Fruit fly (Drosophila melanogaster): ENCODE data around the gene hng3.
A peak's percentile ranks its signal among the peaks of the same experiment; 100 is the strongest.

hng3 gene

DNA sequence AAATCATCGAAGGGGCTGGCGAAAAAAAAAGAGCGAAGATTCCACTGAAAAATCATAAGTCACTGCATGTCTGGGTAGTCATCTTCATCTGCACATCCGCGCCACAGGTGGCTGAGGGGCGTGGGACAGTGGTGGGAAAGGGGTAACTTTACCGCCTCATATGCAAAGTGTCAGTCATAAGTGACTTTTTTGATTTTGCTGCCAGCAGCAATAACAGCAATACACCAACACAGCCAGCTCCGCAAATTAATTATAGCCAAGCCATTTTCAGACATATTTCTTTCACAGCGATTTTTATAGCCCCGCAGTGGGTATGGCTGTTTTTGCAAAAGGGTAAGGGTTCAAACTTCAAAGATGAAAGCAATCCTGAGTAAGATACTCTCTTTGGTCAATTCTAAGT is 36.9 kb downstream of the hng3 start:
- TF ChIP-seq ato (GFP tag; IDR thresholded peaks at IDR 0.05; ENCODE audit: partially characterized antibody) (no peak), run (tag; optimal IDR thresholded peaks at IDR 0.05) (no peak), CG17186 (GFP tag; optimal IDR thresholded peaks at IDR 0.05) (no peak), CG9437 (GFP tag; optimal IDR thresholded peaks at IDR 0.05) (no peak), CG2199 (GFP tag; IDR thresholded peaks at IDR 0.05) (0 out of 3 replicates have a peak, but pooled peaks have one; percentile 16), lab (GFP tag; optimal IDR thresholded peaks at IDR 0.05) (no peak), slbo (GFP tag; IDR thresholded peaks at IDR 0.05) (no peak), sens (GFP tag) (peak; percentile 58), CG42726 (GFP tag; IDR thresholded peaks at IDR 0.05; ENCODE audit: partially characterized antibody) (no peak), corto (GFP tag; optimal IDR thresholded peaks at IDR 0.05) (no peak), CG1602 (GFP tag; optimal IDR thresholded peaks at IDR 0.05) (no peak), CG4404 (GFP tag; IDR thresholded peaks at IDR 0.05) (no peak), sisA (GFP tag; IDR thresholded peaks at IDR 0.05) (no peak), CkIIα-i1 (GFP tag; IDR thresholded peaks at IDR 0.05) (no peak), CG2202 (tag; optimal IDR thresholded peaks at IDR 0.05) (no peak), CG9609 (GFP tag; optimal IDR thresholded peaks at IDR 0.05) (no peak), amos (GFP tag; IDR thresholded peaks at IDR 0.05; ENCODE audit: partially characterized antibody) (no peak)

DNA sequence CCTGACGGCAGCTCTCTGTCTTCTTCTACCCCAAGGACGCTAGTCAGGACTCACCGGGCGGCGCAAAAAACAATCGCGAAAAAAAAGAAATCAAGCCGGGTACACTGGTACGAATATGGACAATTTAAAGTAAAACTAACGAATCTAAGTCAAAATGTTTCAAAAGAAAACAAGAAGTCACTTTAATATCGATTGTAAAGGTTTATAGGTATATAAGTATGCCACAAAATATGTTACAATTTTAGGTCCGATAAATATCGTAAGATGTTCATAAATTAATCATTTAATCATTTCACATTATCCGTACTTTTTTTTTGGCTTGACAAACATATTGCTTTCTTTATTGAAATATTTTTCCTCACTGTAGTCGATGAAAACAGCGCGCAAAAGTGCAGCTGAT is 39.2 kb downstream of the hng3 start:
- 0 out of 3 replicates have a peak, but pooled peaks have one; percentile 17 for TF ChIP-seq CG17361 (GFP tag; IDR thresholded peaks at IDR 0.05)
- TF ChIP-seq Chrac-16 (GFP tag; optimal IDR thresholded peaks at IDR 0.05): no peak
- TF ChIP-seq NC2β (GFP tag; optimal IDR thresholded peaks at IDR 0.05): no peak
- no peak for TF ChIP-seq ssp (GFP tag; IDR thresholded peaks at IDR 0.05)
- TF ChIP-seq CG7987 (GFP tag; optimal IDR thresholded peaks at IDR 0.05): no peak
- no peak for TF ChIP-seq Dip3 (GFP tag; optimal IDR thresholded peaks at IDR 0.05)
- no peak for TF ChIP-seq Lim3 (GFP tag; IDR thresholded peaks at IDR 0.05)
- no peak for TF ChIP-seq Bgb (GFP tag; IDR thresholded peaks at IDR 0.05; ENCODE audit: partially characterized antibody)
- TF ChIP-seq HLH4C (GFP tag; IDR thresholded peaks at IDR 0.05; ENCODE audit: partially characterized antibody): no peak
- no peak for TF ChIP-seq gsb (GFP tag; IDR thresholded peaks at IDR 0.05)
- TF ChIP-seq ci (GFP tag; IDR thresholded peaks at IDR 0.05): no peak
- TF ChIP-seq CG1233 (GFP tag; optimal IDR thresholded peaks at IDR 0.05): no peak
- TF ChIP-seq pita (GFP tag; optimal IDR thresholded peaks at IDR 0.05): no peak
- no peak for TF ChIP-seq Camta (GFP tag; optimal IDR thresholded peaks at IDR 0.05)
- no peak for TF ChIP-seq CG11398 (GFP tag; optimal IDR thresholded peaks at IDR 0.05)
- no peak for TF ChIP-seq Pdp1 (GFP tag; optimal IDR thresholded peaks at IDR 0.05)
- no peak for TF ChIP-seq Rfx (GFP tag; IDR thresholded peaks at IDR 0.05)
- no peak for TF ChIP-seq CG1529 (GFP tag; optimal IDR thresholded peaks at IDR 0.05)
- TF ChIP-seq tna (GFP tag; IDR thresholded peaks at IDR 0.05; ENCODE audit: partially characterized antibody): no peak
- no peak for TF ChIP-seq CG4328 (GFP tag; optimal IDR thresholded peaks at IDR 0.05)
- TF ChIP-seq CG13287 (GFP tag; IDR thresholded peaks at IDR 0.05; ENCODE audit: partially characterized antibody): no peak
- no peak for TF ChIP-seq prd (optimal IDR thresholded peaks at IDR 0.05)
- no peak for TF ChIP-seq prd (GFP tag; IDR thresholded peaks at IDR 0.05)
- TF ChIP-seq CG7745 (tag; optimal IDR thresholded peaks at IDR 0.05): no peak
- TF ChIP-seq p53 (GFP tag; optimal IDR thresholded peaks at IDR 0.05): no peak
- TF ChIP-seq CG33557 (GFP tag; optimal IDR thresholded peaks at IDR 0.05): peak; percentile 15
- TF ChIP-seq Deaf1 (tag; optimal IDR thresholded peaks at IDR 0.05): no peak
- peak; percentile 43 for TF ChIP-seq CG2712 (tag; optimal IDR thresholded peaks at IDR 0.05)
- TF ChIP-seq peb (GFP tag; IDR thresholded peaks at IDR 0.05): no peak
- no peak for TF ChIP-seq org-1 (GFP tag; optimal IDR thresholded peaks at IDR 0.05)
- no peak for TF ChIP-seq jigr1 (GFP tag; IDR thresholded peaks at IDR 0.05)
- no peak for TF ChIP-seq CG12155 (GFP tag; optimal IDR thresholded peaks at IDR 0.05)
- no peak for TF ChIP-seq rib (GFP tag; IDR thresholded peaks at IDR 0.05)
- no peak for TF ChIP-seq bcd (GFP tag; optimal IDR thresholded peaks at IDR 0.05)
- TF ChIP-seq az2 (GFP tag; optimal IDR thresholded peaks at IDR 0.05): no peak

Measured in whole organism, embryonic.